Fruit fly (Drosophila melanogaster): Measurements from ENCODE around the gene Spn77Bc.

dm6 chr3L:20348581-20349093, 6.2 kb downstream of the Spn77Bc start:
- TF ChIP-seq CG8478 (optimal IDR thresholded peaks at IDR 0.05) (no peak), CTCF (optimal IDR thresholded peaks at IDR 0.05) (no peak)

Measured in S2 (cell line).